Fruit fly (Drosophila melanogaster): ENCODE measurements around the gene phr6-4.

dm6 chr2L:20649891-20650290 lies 4.3 kb upstream of the phr6-4 start, which contains the start of gene CG2611:
- TF ChIP-seq usp (GFP tag; optimal IDR thresholded peaks at IDR 0.05) (no peak), pan (optimal IDR thresholded peaks at IDR 0.05) (no peak), Hr78 (GFP tag; optimal IDR thresholded peaks at IDR 0.05) (no peak), Myc (optimal IDR thresholded peaks at IDR 0.05) (no peak), Hr83 (GFP tag; optimal IDR thresholded peaks at IDR 0.05; ENCODE audit: poor library complexity, severe bottlenecking) (peak; percentile 79), ey (GFP tag; optimal IDR thresholded peaks at IDR 0.05) (peak; percentile 39), sage (GFP tag; optimal IDR thresholded peaks at IDR 0.05) (no peak), fru (GFP tag; optimal IDR thresholded peaks at IDR 0.05) (no peak), OdsH (GFP tag; optimal IDR thresholded peaks at IDR 0.05) (peak; percentile 60), lola (GFP tag; optimal IDR thresholded peaks at IDR 0.05) (no peak)

All from whole organism, wandering third instar larva.